Worm (Caenorhabditis elegans) whole organism, early embryonic: ENCODE results near the gene cin-4.

Experiments
- ama-1 ChIP-seq: fragments of 150-350 bp; optimal IDR thresholded peaks from 2 replicates; lab custom pipeline; 2014
- hmg-4 ChIP-seq: fragments of 200-800 bp; sonication (Bioruptor generic); optimal IDR thresholded peaks from 2 replicates; lab custom pipeline; 2018; ENCODE audit warnings: mild to moderate bottlenecking, missing genetic modification characterization, missing compliant biosample characterization
- pes-1 ChIP-seq: fragments of 200-800 bp; sonication (Bioruptor generic); IDR thresholded peaks from 2 replicates; pipeline ENCODE4 v1.3.6; 2022; ENCODE audit warnings: missing genetic modification reagents, missing genetic modification characterization, missing compliant biosample characterization
- scrt-1 ChIP-seq: fragments of 200-800 bp; sonication (Bioruptor generic); IDR thresholded peaks from 2 replicates; pipeline ENCODE4 v1.3.6; 2022; ENCODE audit warnings: missing genetic modification characterization, missing compliant biosample characterization

DNA sequence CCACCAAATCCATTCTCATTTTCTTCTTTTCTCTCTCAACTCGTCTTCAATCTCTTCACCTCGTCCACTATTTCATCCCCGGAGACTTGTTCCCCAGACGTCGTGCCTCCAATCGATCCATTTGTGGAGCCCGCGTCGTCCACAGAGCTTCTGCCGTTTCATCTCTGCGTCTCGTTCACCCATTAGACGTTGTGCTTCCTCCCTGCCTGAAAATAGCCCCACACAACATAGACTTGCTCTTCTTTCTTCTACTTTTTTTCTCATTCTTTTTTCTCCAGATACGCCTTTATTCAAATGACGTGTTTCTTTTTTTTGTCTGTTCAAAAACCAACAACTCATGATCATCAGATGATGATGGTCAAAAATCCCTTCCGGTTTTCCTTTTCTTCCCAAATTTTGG, 45.1 kb upstream of the cin-4 start:
- no peak for TF ChIP-seq ama-1 (lab: Kevin White, UChicago)
- no peak for TF ChIP-seq hmg-4
- no peak for TF ChIP-seq pes-1 (GFP tag; lab: Robert Waterston, UW)
- TF ChIP-seq scrt-1, result no peak
